ENCODE assay signal across 1 worm cellular context in the genomic region with DNA sequence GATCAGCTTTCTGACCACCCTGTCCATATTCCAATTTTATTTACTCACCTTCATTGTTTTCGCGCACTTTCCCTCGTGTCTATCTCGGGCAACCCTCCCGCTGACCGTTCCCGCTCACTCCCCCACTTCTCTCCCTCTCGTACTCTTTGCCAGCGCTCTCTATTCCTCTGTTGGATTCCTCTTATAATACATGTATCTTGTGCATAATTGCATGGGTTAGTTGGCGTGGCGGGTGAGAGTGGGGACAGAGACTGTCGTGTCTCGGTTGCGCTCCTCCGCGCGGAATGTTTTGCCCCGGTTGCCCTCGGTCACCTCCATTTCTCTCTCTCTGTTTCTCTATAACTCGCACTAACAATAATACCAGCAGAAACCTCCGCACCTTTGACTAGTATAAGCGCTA.
TF ChIP-seq lines count a peak whose summit lies in the region.

No protein-coding gene starts in this region.

TF ChIP-seq in whole organism, late embryonic, 69 proteins besides CTCF, POLR2A, EP300 and RAD21 (continued from another document):
- peak; percentile 55 for TF ChIP-seq ceh-31 (tag; optimal IDR thresholded peaks at IDR 0.05; lab: Kevin White, UChicago)
